Fruit fly (Drosophila melanogaster) whole organism, embryonic: ENCODE results near the gene Pka-C1.

Experiments
- B-H2 ChIP-seq: fragments of 200-800 bp; sonication (Bioruptor generic); optimal IDR thresholded peaks from 2 replicates; lab custom pipeline; 2018; ENCODE audit warnings: missing biosample characterization, mild to moderate bottlenecking, missing genetic modification characterization
- Bdp1 ChIP-seq: fragments of 200-800 bp; sonication (Bioruptor generic); optimal IDR thresholded peaks from 3 replicates; lab custom pipeline; 2016; ENCODE audit warnings: missing biosample characterization, missing genetic modification characterization
- CG1024 ChIP-seq: fragments of 200-800 bp; sonication (Bioruptor generic); IDR thresholded peaks from 2 replicates; pipeline ENCODE4 v1.3.6; 2022; ENCODE audit warnings: missing biosample characterization, missing genetic modification characterization
- CG10431 ChIP-seq: fragments of 200-800 bp; sonication (Bioruptor generic); optimal IDR thresholded peaks from 3 replicates; lab custom pipeline; 2018; ENCODE audit warnings: missing biosample characterization, mild to moderate bottlenecking, missing genetic modification characterization
- CG12744 ChIP-seq: fragments of 200-800 bp; sonication (Bioruptor generic); optimal IDR thresholded peaks from 2 replicates; lab custom pipeline; 2016; ENCODE audit warnings: missing biosample characterization, missing genetic modification characterization
- CG31388 ChIP-seq: fragments of 200-800 bp; sonication (Bioruptor generic); optimal IDR thresholded peaks from 2 replicates; lab custom pipeline; 2016; ENCODE audit warnings: missing biosample characterization, missing genetic modification characterization
- CG33213 ChIP-seq: fragments of 200-800 bp; sonication (Bioruptor generic); optimal IDR thresholded peaks from 3 replicates; lab custom pipeline; 2016; ENCODE audit warnings: missing biosample characterization, missing genetic modification characterization
- CG43689 ChIP-seq: fragments of 200-800 bp; sonication (Bioruptor generic); IDR thresholded peaks from 2 replicates; pipeline ENCODE4 v1.3.6; 2022; ENCODE audit warnings: missing biosample characterization, missing genetic modification characterization
- CG5953 ChIP-seq: fragments of 200-800 bp; sonication (Bioruptor generic); IDR thresholded peaks from 2 replicates; pipeline ENCODE4 v1.3.6; 2022; ENCODE audit warnings: missing biosample characterization, missing genetic modification characterization
- CG6254 ChIP-seq: fragments of 200-800 bp; sonication (Bioruptor generic); optimal IDR thresholded peaks from 3 replicates; lab custom pipeline; 2017; ENCODE audit warnings: mild to moderate bottlenecking, missing biosample characterization, missing genetic modification reagents, missing genetic modification characterization
- CG6689 ChIP-seq: fragments of 200-800 bp; sonication (Bioruptor generic); IDR thresholded peaks from 2 replicates; pipeline ENCODE4 v1.3.6; 2022; ENCODE audit warnings: missing biosample characterization, missing genetic modification characterization
- CG7372 ChIP-seq: fragments of 200-800 bp; sonication (Bioruptor generic); IDR thresholded peaks from 2 replicates; pipeline ENCODE4 v1.3.6; 2022; ENCODE audit warnings: missing biosample characterization, missing genetic modification characterization
- CG7786 ChIP-seq: fragments of 200-800 bp; sonication (Bioruptor generic); optimal IDR thresholded peaks from 2 replicates; lab custom pipeline; 2016; ENCODE audit warnings: missing biosample characterization, missing genetic modification characterization
- CG7928 ChIP-seq: fragments of 200-800 bp; sonication (Bioruptor generic); optimal IDR thresholded peaks from 2 replicates; lab custom pipeline; 2017; ENCODE audit warnings: missing biosample characterization, mild to moderate bottlenecking, missing genetic modification characterization
- CG8281 ChIP-seq: fragments of 200-800 bp; sonication (Bioruptor generic); optimal IDR thresholded peaks from 2 replicates; lab custom pipeline; 2018; ENCODE audit warnings: missing biosample characterization, mild to moderate bottlenecking, missing genetic modification characterization, moderate library complexity
- CG8478 ChIP-seq: fragments of >200 bp; optimal IDR thresholded peaks from 2 replicates; lab custom pipeline; 2018
- CG8944 ChIP-seq: fragments of 200-800 bp; sonication (Bioruptor generic); optimal IDR thresholded peaks from 3 replicates; lab custom pipeline; 2016; ENCODE audit warnings: missing biosample characterization, missing genetic modification characterization
- CG9817 ChIP-seq: fragments of 200-800 bp; sonication (Bioruptor generic); optimal IDR thresholded peaks from 2 replicates; lab custom pipeline; 2018; ENCODE audit warnings: missing biosample characterization, mild to moderate bottlenecking, missing genetic modification characterization, moderate library complexity
- Fer3 ChIP-seq: fragments of 200-800 bp; sonication (Bioruptor generic); optimal IDR thresholded peaks from 2 replicates; lab custom pipeline; 2018; ENCODE audit warnings: missing biosample characterization, mild to moderate bottlenecking, missing genetic modification characterization, moderate library complexity
- Gsc ChIP-seq: fragments of 200-800 bp; sonication (Bioruptor generic); IDR thresholded peaks from 2 replicates; pipeline ENCODE4 v1.3.6; 2022; ENCODE audit warnings: missing biosample characterization, missing genetic modification characterization
- HLH54F ChIP-seq: fragments of 200-800 bp; sonication (Bioruptor generic); optimal IDR thresholded peaks from 3 replicates; lab custom pipeline; 2016; ENCODE audit warnings: missing biosample characterization, missing genetic modification characterization
- HmgZ ChIP-seq: fragments of 200-800 bp; sonication (Bioruptor generic); optimal IDR thresholded peaks from 2 replicates; lab custom pipeline; 2018; ENCODE audit warnings: missing biosample characterization, mild to moderate bottlenecking, missing genetic modification characterization
- Lhr ChIP-seq: fragments of 200-800 bp; sonication (Bioruptor generic); optimal IDR thresholded peaks from 3 replicates; lab custom pipeline; 2017; ENCODE audit warnings: mild to moderate bottlenecking, missing biosample characterization, missing genetic modification reagents, missing genetic modification characterization
- Meics ChIP-seq: fragments of 200-800 bp; sonication (Bioruptor generic); optimal IDR thresholded peaks from 2 replicates; lab custom pipeline; 2017; ENCODE audit warnings: missing biosample characterization, mild to moderate bottlenecking, missing genetic modification characterization
- NC2β ChIP-seq: fragments of 200-800 bp; sonication (Bioruptor generic); optimal IDR thresholded peaks from 2 replicates; lab custom pipeline; 2016; ENCODE audit warnings: missing biosample characterization, missing genetic modification characterization
- Rx ChIP-seq: fragments of 200-800 bp; sonication (Bioruptor generic); IDR thresholded peaks from 2 replicates; pipeline ENCODE4 v1.3.6; 2022; ENCODE audit warnings: missing biosample characterization, missing genetic modification characterization
- Side ChIP-seq: fragments of 200-800 bp; sonication (Bioruptor generic); optimal IDR thresholded peaks from 2 replicates; lab custom pipeline; 2016; ENCODE audit warnings: missing biosample characterization, missing genetic modification characterization
- Taf1 ChIP-seq: fragments of 200-800 bp; sonication (Bioruptor generic); IDR thresholded peaks from 2 replicates; pipeline ENCODE4 v1.3.6; 2022; ENCODE audit warnings: missing biosample characterization, missing genetic modification characterization
- Tbp ChIP-seq: fragments of >200 bp; optimal IDR thresholded peaks from 2 replicates; lab custom pipeline; 2018; ENCODE audit warnings: missing biosample characterization, missing genetic modification characterization
- Xbp1 ChIP-seq: fragments of 200-800 bp; sonication (Bioruptor generic); optimal IDR thresholded peaks from 3 replicates; lab custom pipeline; 2016; ENCODE audit warnings: missing biosample characterization, mild to moderate bottlenecking, missing genetic modification characterization
- YL-1 ChIP-seq: fragments of 200-800 bp; sonication (Bioruptor generic); optimal IDR thresholded peaks from 3 replicates; lab custom pipeline; 2017; ENCODE audit warnings: missing biosample characterization, mild to moderate bottlenecking, missing genetic modification characterization
- ato ChIP-seq: fragments of 200-800 bp; sonication (Bioruptor generic); IDR thresholded peaks from 2 replicates; pipeline ENCODE4 v1.3.6; 2022; ENCODE audit warnings: missing biosample characterization, missing genetic modification characterization; ENCODE audit not compliant: partially characterized antibody
- btn ChIP-seq: fragments of 200-800 bp; sonication (Bioruptor generic); optimal IDR thresholded peaks from 2 replicates; lab custom pipeline; 2016; ENCODE audit warnings: missing biosample characterization, missing genetic modification characterization
- chinmo ChIP-seq: fragments of 200-800 bp; sonication (Bioruptor generic); IDR thresholded peaks from 4 replicates; pipeline ENCODE4 v1.3.6; 2022; ENCODE audit warnings: missing biosample characterization, missing genetic modification characterization; ENCODE audit not compliant: partially characterized antibody
- crol ChIP-seq: fragments of 200-800 bp; sonication (Bioruptor generic); IDR thresholded peaks from 2 replicates; pipeline ENCODE4 v1.3.6; 2022; ENCODE audit warnings: missing biosample characterization, missing genetic modification characterization
- cwo ChIP-seq: fragments of 200-800 bp; sonication (Bioruptor generic); optimal IDR thresholded peaks from 3 replicates; lab custom pipeline; 2017; ENCODE audit warnings: missing biosample characterization, missing genetic modification characterization, mild to moderate bottlenecking, moderate library complexity, missing genetic modification reagents
- disco-r ChIP-seq: fragments of 200-800 bp; sonication (Bioruptor generic); optimal IDR thresholded peaks from 2 replicates; lab custom pipeline; 2016; ENCODE audit warnings: missing biosample characterization, missing genetic modification characterization
- exex ChIP-seq: fragments of 200-800 bp; sonication (Bioruptor generic); optimal IDR thresholded peaks from 4 replicates; lab custom pipeline; 2018; ENCODE audit warnings: missing biosample characterization, mild to moderate bottlenecking, missing genetic modification characterization, moderate library complexity
- fd3F ChIP-seq: fragments of 200-800 bp; sonication (Bioruptor generic); optimal IDR thresholded peaks from 2 replicates; lab custom pipeline; 2018; ENCODE audit warnings: missing biosample characterization, mild to moderate bottlenecking, missing genetic modification characterization, moderate library complexity
- grau ChIP-seq: fragments of 200-800 bp; optimal IDR thresholded peaks from 3 replicates; lab custom pipeline; 2019; ENCODE audit warnings: missing biosample characterization, mild to moderate bottlenecking, missing genetic modification characterization, moderate library complexity
- gsb-n ChIP-seq: fragments of 200-800 bp; sonication (Bioruptor generic); optimal IDR thresholded peaks from 3 replicates; lab custom pipeline; 2018; ENCODE audit warnings: missing biosample characterization, mild to moderate bottlenecking, missing genetic modification characterization
- nerfin-1 ChIP-seq: fragments of 200-800 bp; sonication (Bioruptor generic); optimal IDR thresholded peaks from 3 replicates; lab custom pipeline; 2019; ENCODE audit warnings: missing biosample characterization, mild to moderate bottlenecking, missing genetic modification characterization, moderate library complexity
- pan ChIP-seq, 4 experiments: fragments of >200 bp in 3 of 4; fragments of 200-800 bp in 1 of 4; sonication (Bioruptor generic) in 1 of 4; optimal IDR thresholded peaks in 3 of 4; IDR thresholded peaks in 1 of 4; 2 replicates each; pipeline versions ENCODE4 v1.3.6 to Lab custom; 2017 to 2022; ENCODE audit warnings: missing biosample characterization in 2 of 4, missing genetic modification characterization in 2 of 4, mixed read lengths in 1 of 4
- pfk ChIP-seq: fragments of 200-800 bp; sonication (Bioruptor generic); optimal IDR thresholded peaks from 2 replicates; lab custom pipeline; 2018; ENCODE audit warnings: missing biosample characterization, mild to moderate bottlenecking, missing genetic modification characterization, moderate library complexity
- toy ChIP-seq: fragments of 200-800 bp; sonication (Bioruptor generic); IDR thresholded peaks from 2 replicates; pipeline ENCODE4 v1.3.6; 2022; ENCODE audit warnings: missing biosample characterization, missing genetic modification characterization
- zf30C ChIP-seq: fragments of 200-800 bp; sonication (Bioruptor generic); optimal IDR thresholded peaks from 3 replicates; lab custom pipeline; 2018; ENCODE audit warnings: missing biosample characterization, mild to moderate bottlenecking, missing genetic modification characterization

Pka-C1 gene

DNA sequence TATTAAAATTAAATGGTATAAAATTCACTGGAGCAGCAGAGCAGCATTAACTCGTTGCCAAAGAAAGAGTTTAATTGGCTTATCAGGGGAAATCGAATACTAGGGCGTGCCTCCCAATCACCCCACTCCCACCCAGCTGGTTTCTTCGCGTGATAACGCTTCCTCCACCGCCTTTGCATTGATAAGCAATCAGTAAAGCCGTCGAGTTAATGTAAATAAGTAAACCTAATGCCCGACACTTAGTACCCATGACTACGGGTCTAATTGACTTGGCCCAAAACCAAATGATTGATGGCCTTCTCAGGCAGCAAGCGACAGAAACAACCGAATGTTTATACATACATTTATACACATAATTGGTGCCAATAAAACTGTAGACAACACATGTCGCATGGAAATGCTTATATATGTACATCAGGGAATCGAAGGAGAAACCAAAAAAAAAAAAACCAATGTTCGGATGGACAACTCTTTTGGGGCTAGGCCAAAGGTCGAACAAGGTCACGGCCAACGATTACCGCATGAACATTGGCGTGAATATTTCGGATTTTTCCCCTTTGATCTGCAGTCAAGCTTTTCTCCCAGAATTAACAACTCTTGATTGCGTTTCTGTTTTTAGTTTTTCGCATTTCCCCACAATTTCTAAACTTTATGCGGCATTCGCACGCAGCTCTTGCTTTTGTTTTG lies 5.0 kb downstream of the Pka-C1 start (continued):
- no peak for TF ChIP-seq toy (GFP tag; lab: Robert Waterston, UW)
- TF ChIP-seq CG5953 = no peak
- TF ChIP-seq CG8281 (tag; lab: Kevin White, UChicago) = no peak
- TF ChIP-seq fd3F (GFP tag; lab: Kevin White, UChicago) = no peak
- TF ChIP-seq CG6689 = no peak
- TF ChIP-seq CG8944 (GFP tag; lab: Kevin White, UChicago) = no peak
- TF ChIP-seq B-H2 (GFP tag; lab: Kevin White, UChicago) = no peak
- no peak for TF ChIP-seq Meics (GFP tag; lab: Kevin White, UChicago)
- no peak for TF ChIP-seq CG1024 (GFP tag; lab: Robert Waterston, UW)
- no peak for TF ChIP-seq CG7372 (GFP tag; lab: Robert Waterston, UW)
- TF ChIP-seq zf30C = no peak
- TF ChIP-seq chinmo (GFP tag; lab: Robert Waterston, UW) = no peak
- no peak for TF ChIP-seq YL-1 (GFP tag; lab: Kevin White, UChicago)
- TF ChIP-seq Gsc (GFP tag; lab: Robert Waterston, UW) = no peak
- no peak for TF ChIP-seq CG6254 (GFP tag; lab: Kevin White, UChicago)
- TF ChIP-seq Bdp1 (GFP tag; lab: Kevin White, UChicago) = no peak
- TF ChIP-seq CG43689 (GFP tag; lab: Robert Waterston, UW) = no peak
- TF ChIP-seq HLH54F (GFP tag; lab: Kevin White, UChicago) = no peak
- TF ChIP-seq CG31388 = no peak
- TF ChIP-seq Lhr (GFP tag; lab: Kevin White, UChicago) = no peak
- TF ChIP-seq Xbp1 (GFP tag; lab: Kevin White, UChicago) = no peak
- TF ChIP-seq Tbp (GFP tag; lab: Kevin White, UChicago) = no peak
- TF ChIP-seq NC2β (GFP tag; lab: Kevin White, UChicago) = no peak

DNA sequence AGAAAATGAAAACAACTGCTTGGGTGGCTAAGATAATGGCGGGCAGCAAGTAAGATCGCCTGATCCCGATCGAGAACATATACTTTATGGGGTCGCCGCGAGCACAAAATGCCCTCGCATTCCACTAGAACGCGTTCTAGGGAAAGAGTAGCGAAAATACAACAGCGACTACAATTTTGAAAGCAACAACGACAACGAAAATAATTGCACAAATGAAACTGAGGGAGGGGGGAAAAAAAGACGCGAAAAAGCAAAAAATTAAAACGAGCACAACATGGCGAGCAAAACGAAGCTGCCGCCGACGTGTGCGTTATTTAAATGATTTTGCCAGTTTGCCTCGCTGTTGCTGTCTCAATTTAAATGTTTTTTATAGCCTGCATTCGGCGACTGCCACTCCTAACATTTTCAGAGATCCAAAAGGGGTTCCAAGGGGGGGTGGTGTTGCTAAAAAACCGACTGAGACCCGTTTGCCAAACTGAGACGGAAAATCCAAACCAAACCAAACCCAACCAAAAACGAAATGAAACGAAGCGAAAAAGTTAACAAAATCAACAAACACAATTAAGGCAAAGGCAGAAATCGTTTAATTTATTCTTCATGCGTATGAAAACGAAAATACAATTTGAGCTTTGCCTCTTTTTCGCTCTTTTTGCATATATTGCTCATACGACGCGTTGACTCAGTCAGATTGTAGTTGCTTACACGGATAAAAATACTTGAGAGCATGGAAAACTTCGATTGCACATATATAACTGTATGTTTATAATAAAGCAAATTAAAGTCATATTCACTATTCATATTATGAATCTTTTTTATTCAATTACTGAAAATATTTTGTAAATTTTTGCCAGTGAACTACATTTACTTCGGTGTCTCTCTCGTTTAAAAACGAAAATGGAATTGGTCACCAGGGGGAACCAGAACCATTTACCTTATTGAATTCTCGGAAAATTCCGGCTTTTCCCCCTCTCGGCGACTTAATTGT lies 6.4 kb downstream of the Pka-C1 start:
- TF ChIP-seq CG12744 (GFP tag; lab: Kevin White, UChicago) (peak; percentile 40), zf30C (no peak), CG9817 (tag; lab: Kevin White, UChicago) (peak; percentile 38), gsb-n (tag; lab: Kevin White, UChicago) (no peak), disco-r (GFP tag; lab: Kevin White, UChicago) (no peak), grau (tag; lab: Kevin White, UChicago) (peak; percentile 71), CG33213 (no peak), Gsc (GFP tag; lab: Robert Waterston, UW) (no peak), CG10431 (no peak), exex (tag; lab: Kevin White, UChicago) (peak; percentile 3), Meics (GFP tag; lab: Kevin White, UChicago) (peak; percentile 79), cwo (GFP tag; lab: Kevin White, UChicago) (peak; percentile 67), Side (GFP tag; lab: Kevin White, UChicago) (no peak), crol (GFP tag; lab: Robert Waterston, UW) (0 out of 2 replicates have a peak, but pooled peaks have one; percentile 32), HmgZ (peak; percentile 14), Taf1 (GFP tag; lab: Robert Waterston, UW) (peak; percentile 57), CG7786 (GFP tag; lab: Kevin White, UChicago) (no peak), pfk (no peak), pan (optimal IDR thresholded peaks at IDR 0.05; lab: Kevin White, UChicago) (no peak), pan (GFP tag; optimal IDR thresholded peaks at IDR 0.05 in 1 of 2, IDR thresholded peaks at IDR 0.05 in 1 of 2) (peak in 1 of 2 experiments; percentile 88), CG8478 (no peak), YL-1 (GFP tag; lab: Kevin White, UChicago) (no peak), nerfin-1 (tag; lab: Kevin White, UChicago) (no peak), Rx (0 out of 2 replicates have a peak, but pooled peaks have one; percentile 43), ato (GFP tag; lab: Robert Waterston, UW) (no peak), btn (GFP tag; lab: Kevin White, UChicago) (no peak), Fer3 (peak; percentile 69), CG7928 (GFP tag; lab: Kevin White, UChicago) (peak; percentile 6)
